Worm (Caenorhabditis elegans): ENCODE data around the gene msp-152.

DNA sequence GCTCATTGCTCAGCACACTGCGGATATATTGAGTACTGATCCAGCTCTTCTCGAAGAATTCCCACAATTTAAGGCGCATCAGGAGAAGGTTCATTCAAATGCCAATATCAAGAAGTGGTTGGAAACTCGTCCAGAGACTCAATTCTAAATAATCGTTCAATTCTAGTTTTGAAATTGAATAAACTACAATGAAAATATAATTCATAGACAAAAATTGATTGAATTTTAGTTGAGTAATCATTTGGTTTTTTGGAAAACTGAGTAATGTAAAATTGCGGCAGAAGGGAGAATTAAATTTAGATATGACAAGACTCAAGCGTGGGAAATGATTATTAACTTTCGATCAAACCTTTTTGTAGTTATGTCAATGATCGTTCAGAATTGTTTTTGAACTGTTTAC lies 48.4 kb upstream of the msp-152 start:
- TF ChIP-seq alr-1 (tag; optimal IDR thresholded peaks at IDR 0.05) (no peak), ceh-82 (tag; optimal IDR thresholded peaks at IDR 0.05) (no peak), mdl-1 (tag; optimal IDR thresholded peaks at IDR 0.05) (no peak), ztf-4 (tag; optimal IDR thresholded peaks at IDR 0.05) (no peak)
